ENCODE assay signal across 2 fruit fly cellular contexts in the genomic region with DNA sequence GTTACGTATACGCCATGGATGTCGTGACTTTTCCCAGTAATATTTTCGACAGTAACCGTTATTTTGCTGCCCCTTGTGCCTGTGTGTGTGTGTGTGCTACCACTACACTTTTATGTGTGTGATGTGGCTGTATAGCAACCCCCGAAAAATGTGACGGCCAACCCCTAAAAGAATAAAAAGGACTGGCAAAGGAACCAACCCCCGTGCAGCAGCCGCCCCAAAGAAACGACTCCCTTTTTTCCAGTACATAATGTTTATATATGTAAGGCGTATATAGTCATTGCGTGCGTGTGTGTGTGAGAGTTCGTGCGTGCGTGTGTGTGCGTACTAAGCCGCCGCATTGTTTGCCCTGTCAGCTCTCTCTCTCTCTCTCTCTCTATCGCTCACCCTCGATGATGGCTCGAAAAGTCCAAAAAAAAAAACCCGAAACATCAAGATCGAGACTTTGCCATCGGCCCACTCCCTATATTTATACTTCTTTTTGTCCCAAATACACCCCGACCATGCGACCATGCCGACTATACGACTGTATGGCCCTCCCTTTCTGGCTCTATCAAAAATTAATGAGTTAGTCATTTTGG.
TF ChIP-seq lines count a peak whose summit lies in the region.

No protein-coding gene starts in this region.

- TF ChIP-seq CTCF in whole organism, embryonic (GFP tag; optimal IDR thresholded peaks at IDR 0.05; lab: Kevin White, UChicago), result no peak

TF ChIP-seq in whole organism, embryonic, 481 proteins besides CTCF, POLR2A, EP300 and RAD21 (continues in another document):
- no peak for TF ChIP-seq CG9797 (GFP tag; optimal IDR thresholded peaks at IDR 0.05; lab: Kevin White, UChicago)
- TF ChIP-seq CG2116 (GFP tag; optimal IDR thresholded peaks at IDR 0.05; lab: Kevin White, UChicago), result no peak
- no peak for TF ChIP-seq ems (GFP tag; optimal IDR thresholded peaks at IDR 0.05; lab: Kevin White, UChicago)
- TF ChIP-seq Nf-YC (tag; optimal IDR thresholded peaks at IDR 0.05; lab: Kevin White, UChicago), result peak; percentile 91
- no peak for TF ChIP-seq CG4730 (GFP tag; IDR thresholded peaks at IDR 0.05; lab: Robert Waterston, UW)
- peak; percentile 40 for TF ChIP-seq CG1832 (GFP tag; optimal IDR thresholded peaks at IDR 0.05; lab: Kevin White, UChicago)
- TF ChIP-seq CG31224 (GFP tag; IDR thresholded peaks at IDR 0.05; lab: Robert Waterston, UW), result no peak
- TF ChIP-seq Nf-YB (GFP tag; optimal IDR thresholded peaks at IDR 0.05; lab: Kevin White, UChicago), result peak; percentile 90
- TF ChIP-seq oc (tag; optimal IDR thresholded peaks at IDR 0.05; lab: Kevin White, UChicago), result peak; percentile 95
- no peak for TF ChIP-seq az2 (GFP tag; optimal IDR thresholded peaks at IDR 0.05; lab: Kevin White, UChicago)
- no peak for TF ChIP-seq CG7556 (GFP tag; optimal IDR thresholded peaks at IDR 0.05; lab: Kevin White, UChicago)
- TF ChIP-seq sqz (GFP tag; optimal IDR thresholded peaks at IDR 0.05; lab: Kevin White, UChicago), result peak; percentile 32
- TF ChIP-seq CG3838 (GFP tag; optimal IDR thresholded peaks at IDR 0.05; lab: Kevin White, UChicago), result no peak
- TF ChIP-seq BtbVII (GFP tag; optimal IDR thresholded peaks at IDR 0.05; lab: Kevin White, UChicago), result no peak
- no peak for TF ChIP-seq Optix (GFP tag; IDR thresholded peaks at IDR 0.05; lab: Robert Waterston, UW)
- TF ChIP-seq ci (GFP tag; IDR thresholded peaks at IDR 0.05; lab: Robert Waterston, UW), result no peak
- no peak for TF ChIP-seq sisA (GFP tag; IDR thresholded peaks at IDR 0.05; lab: Robert Waterston, UW)
- no peak for TF ChIP-seq CG31441 (GFP tag; IDR thresholded peaks at IDR 0.05; lab: Robert Waterston, UW)
- no peak for TF ChIP-seq chn (GFP tag; optimal IDR thresholded peaks at IDR 0.05; lab: Kevin White, UChicago)
- TF ChIP-seq CG11696 (GFP tag; IDR thresholded peaks at IDR 0.05; lab: Robert Waterston, UW), result no peak
- no peak for TF ChIP-seq emc (GFP tag; optimal IDR thresholded peaks at IDR 0.05; lab: Kevin White, UChicago)
- no peak for TF ChIP-seq CG4854 (GFP tag; optimal IDR thresholded peaks at IDR 0.05; lab: Kevin White, UChicago)
- no peak for TF ChIP-seq Neu2 (GFP tag; optimal IDR thresholded peaks at IDR 0.05; lab: Kevin White, UChicago; ENCODE audit: borderline replicate concordance)
- TF ChIP-seq disco-r (GFP tag; optimal IDR thresholded peaks at IDR 0.05; lab: Kevin White, UChicago), result no peak
- TF ChIP-seq Bdp1 (GFP tag; optimal IDR thresholded peaks at IDR 0.05; lab: Kevin White, UChicago), result no peak
- TF ChIP-seq fru (optimal IDR thresholded peaks at IDR 0.05; lab: Kevin White, UChicago), result no peak
- TF ChIP-seq gro (GFP tag; optimal IDR thresholded peaks at IDR 0.05; lab: Kevin White, UChicago), result no peak
- TF ChIP-seq zfh1 (GFP tag; IDR thresholded peaks at IDR 0.05; lab: Robert Waterston, UW), result no peak
- no peak for TF ChIP-seq CG16815 (GFP tag; optimal IDR thresholded peaks at IDR 0.05; lab: Kevin White, UChicago)
- TF ChIP-seq pros (GFP tag; optimal IDR thresholded peaks at IDR 0.05; lab: Kevin White, UChicago), result peak; percentile 39
- no peak for TF ChIP-seq zfh2 (GFP tag; optimal IDR thresholded peaks at IDR 0.05; lab: Kevin White, UChicago)
- TF ChIP-seq HmgZ (tag; optimal IDR thresholded peaks at IDR 0.05; lab: Kevin White, UChicago), result no peak
- TF ChIP-seq cg (GFP tag; optimal IDR thresholded peaks at IDR 0.05; lab: Kevin White, UChicago), result peak; percentile 79
- TF ChIP-seq Hmx (GFP tag; optimal IDR thresholded peaks at IDR 0.05; lab: Kevin White, UChicago), result no peak
- no peak for TF ChIP-seq Lim3 (GFP tag; IDR thresholded peaks at IDR 0.05; lab: Robert Waterston, UW)
- no peak for TF ChIP-seq CG2875 (GFP tag; optimal IDR thresholded peaks at IDR 0.05; lab: Kevin White, UChicago)
- no peak for TF ChIP-seq CG14014 (GFP tag; IDR thresholded peaks at IDR 0.05; lab: Robert Waterston, UW)
- no peak for TF ChIP-seq wek (GFP tag; optimal IDR thresholded peaks at IDR 0.05; lab: Kevin White, UChicago)
- 0 out of 2 replicates have a peak, but pooled peaks have one; percentile 22 for TF ChIP-seq CG10321 (GFP tag; IDR thresholded peaks at IDR 0.05; lab: Robert Waterston, UW)
- TF ChIP-seq Trl (optimal IDR thresholded peaks at IDR 0.05; lab: Kevin White, UChicago), result peak; percentile 23 to 36
- no peak for TF ChIP-seq Trl (GFP tag; optimal IDR thresholded peaks at IDR 0.05; lab: Kevin White, UChicago)
- TF ChIP-seq CG12071 (GFP tag; optimal IDR thresholded peaks at IDR 0.05; lab: Kevin White, UChicago), result no peak
- TF ChIP-seq seq (GFP tag; IDR thresholded peaks at IDR 0.05; lab: Robert Waterston, UW), result peak; percentile 83
- TF ChIP-seq CG4328 (GFP tag; optimal IDR thresholded peaks at IDR 0.05; lab: Kevin White, UChicago), result no peak

TF ChIP-seq in whole organism, wandering third instar larva, 38 proteins besides CTCF, POLR2A, EP300 and RAD21:
- TF ChIP-seq dl (GFP tag; optimal IDR thresholded peaks at IDR 0.05; lab: Kevin White, UChicago; ENCODE audit: insufficient read depth in 1 of 2, partially characterized antibody in 2 of 2) (no peak), Hr83 (GFP tag; optimal IDR thresholded peaks at IDR 0.05; lab: Kevin White, UChicago; ENCODE audit: poor library complexity, severe bottlenecking) (no peak), HLH106 (tag; optimal IDR thresholded peaks at IDR 0.05; lab: Kevin White, UChicago) (no peak), CrebA (GFP tag; optimal IDR thresholded peaks at IDR 0.05; lab: Kevin White, UChicago; ENCODE audit: borderline replicate concordance) (no peak), Dfd (GFP tag; optimal IDR thresholded peaks at IDR 0.05; lab: Kevin White, UChicago) (peak; percentile 4), Vsx2 (GFP tag; optimal IDR thresholded peaks at IDR 0.05; lab: Kevin White, UChicago; ENCODE audit: partially characterized antibody) (no peak), psq (GFP tag; optimal IDR thresholded peaks at IDR 0.05; lab: Kevin White, UChicago) (no peak), CG32264 (GFP tag; optimal IDR thresholded peaks at IDR 0.05; lab: Kevin White, UChicago) (no peak), Rel (GFP tag; optimal IDR thresholded peaks at IDR 0.05; lab: Kevin White, UChicago) (no peak), Rel (tag; optimal IDR thresholded peaks at IDR 0.05; lab: Kevin White, UChicago) (no peak)
